Worm (Caenorhabditis elegans): ENCODE results near the gene T28D9.1.

T28D9.1 gene

ce11 chrII:6470985-6471384 lies 21.2 kb upstream of the T28D9.1 start, which contains the start of gene dgk-5:
Gene dgk-5 (minus strand): TSS chrII:6471085.
- TF ChIP-seq lin-13 (GFP tag; optimal IDR thresholded peaks at IDR 0.05) (no peak), ceh-16 (tag; optimal IDR thresholded peaks at IDR 0.05) (no peak), unc-39 (tag; optimal IDR thresholded peaks at IDR 0.05) (no peak), nhr-237 (tag; optimal IDR thresholded peaks at IDR 0.05) (no peak), elt-3 (tag; optimal IDR thresholded peaks at IDR 0.05) (no peak), nhr-25 (tag; optimal IDR thresholded peaks at IDR 0.05) (no peak), Y55F3AM.14 (GFP tag; optimal IDR thresholded peaks at IDR 0.05) (no peak), ama-1 (optimal IDR thresholded peaks at IDR 0.05) (no peak), nhr-10 (tag; optimal IDR thresholded peaks at IDR 0.05) (no peak), nhr-77 (tag; optimal IDR thresholded peaks at IDR 0.05) (no peak), ztf-4 (tag; optimal IDR thresholded peaks at IDR 0.05) (no peak), dmd-4 (tag; optimal IDR thresholded peaks at IDR 0.05) (no peak), zag-1 (tag; optimal IDR thresholded peaks at IDR 0.05) (no peak), F13H6.1 (tag; optimal IDR thresholded peaks at IDR 0.05) (no peak), peb-1 (tag; optimal IDR thresholded peaks at IDR 0.05) (no peak), lin-39 (tag; optimal IDR thresholded peaks at IDR 0.05) (no peak), sem-4 (tag; optimal IDR thresholded peaks at IDR 0.05) (no peak), nhr-21 (tag; optimal IDR thresholded peaks at IDR 0.05) (no peak)

DNA sequence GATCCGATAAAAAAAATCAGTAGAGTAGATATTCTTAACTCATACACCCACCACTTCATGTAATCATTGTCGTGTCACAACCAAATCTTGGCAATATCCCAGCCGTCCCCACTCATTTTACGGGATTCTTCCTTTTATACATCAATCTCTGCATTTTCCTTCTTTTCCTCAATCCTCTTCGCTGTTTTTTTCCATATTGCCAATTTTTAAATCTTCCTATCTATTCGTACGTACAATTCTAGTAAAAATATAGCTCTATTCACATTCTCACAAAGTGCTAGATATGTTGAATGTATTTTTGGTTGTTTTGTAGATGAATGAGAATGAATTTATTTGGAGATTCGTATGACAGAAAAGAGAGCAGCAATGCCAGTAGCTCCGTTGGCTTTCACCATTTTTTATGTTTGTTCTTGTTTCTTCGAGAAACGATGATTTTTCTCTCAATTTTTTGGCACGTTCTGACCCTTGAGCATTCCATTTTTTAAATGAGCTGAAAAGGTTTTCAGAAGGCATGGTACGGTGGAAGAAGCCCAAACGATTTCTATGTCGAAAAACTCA lies 16.9 kb upstream of the T28D9.1 start, which contains the start of gene T28D9.16:
T28D9.16 (plus strand) TSS at position 508 of the 558 bp plus-strand sequence.
- TF ChIP-seq R02D3.7 (tag; optimal IDR thresholded peaks at IDR 0.05) (no peak), zag-1 (tag; optimal IDR thresholded peaks at IDR 0.05) (no peak)

DNA sequence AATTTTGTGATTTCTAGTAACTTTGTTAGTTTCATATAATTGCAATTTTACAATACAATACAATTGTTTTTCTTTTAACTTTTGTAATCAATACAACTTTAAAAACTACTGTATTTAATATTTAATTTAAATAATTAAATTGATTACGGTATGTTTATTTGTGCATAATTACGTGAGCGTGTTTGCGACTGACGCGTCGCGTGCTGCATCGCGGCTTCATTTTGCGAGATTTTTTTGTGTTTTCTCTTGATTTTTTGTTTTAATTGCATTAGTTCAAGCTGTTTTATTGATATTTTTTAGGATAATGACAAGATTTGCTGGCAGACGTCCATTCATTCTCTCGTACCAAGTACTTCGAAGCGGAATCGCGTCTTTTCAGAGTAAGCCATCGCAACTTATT lies 15.5 kb upstream of the T28D9.1 start, which contains the start of gene T28D9.4:
T28D9.4 (plus strand) TSS at position 301 of the 400 bp plus-strand sequence.
- TF ChIP-seq ztf-11 (tag; optimal IDR thresholded peaks at IDR 0.05) (no peak), gmeb-1 (tag; optimal IDR thresholded peaks at IDR 0.05) (no peak), elt-3 (tag; optimal IDR thresholded peaks at IDR 0.05) (no peak), ztf-4 (tag; optimal IDR thresholded peaks at IDR 0.05) (no peak), ztf-1 (GFP tag; conservative IDR thresholded peaks at IDR 0.05) (no peak), unc-62 (GFP tag; optimal IDR thresholded peaks at IDR 0.05) (no peak), peb-1 (tag; optimal IDR thresholded peaks at IDR 0.05) (no peak), nhr-25 (tag; optimal IDR thresholded peaks at IDR 0.05) (no peak), lsy-2 (tag; optimal IDR thresholded peaks at IDR 0.05) (no peak), skn-1 (tag; optimal IDR thresholded peaks at IDR 0.05) (no peak), unc-39 (tag; optimal IDR thresholded peaks at IDR 0.05) (no peak), elt-1 (tag; optimal IDR thresholded peaks at IDR 0.05) (no peak)

- TF ChIP-seq F13H6.1 (tag; optimal IDR thresholded peaks at IDR 0.05) = peak; percentile 0
- TF ChIP-seq sma-3 (GFP tag; optimal IDR thresholded peaks at IDR 0.05) = no peak
- no peak for TF ChIP-seq crh-2 (tag; optimal IDR thresholded peaks at IDR 0.05)
- peak; percentile 27 for TF ChIP-seq sma-9 (GFP tag; optimal IDR thresholded peaks at IDR 0.05)
- TF ChIP-seq sma-9 (tag; optimal IDR thresholded peaks at IDR 0.05) = no peak
- no peak for TF ChIP-seq skn-1 (tag; optimal IDR thresholded peaks at IDR 0.05)
Measured at ce11 chrII:6482102-6482501, 10.1 kb upstream of the T28D9.1 start, which contains the start of gene del-10. Gene del-10 (minus strand): TSS chrII:6482125.

DNA sequence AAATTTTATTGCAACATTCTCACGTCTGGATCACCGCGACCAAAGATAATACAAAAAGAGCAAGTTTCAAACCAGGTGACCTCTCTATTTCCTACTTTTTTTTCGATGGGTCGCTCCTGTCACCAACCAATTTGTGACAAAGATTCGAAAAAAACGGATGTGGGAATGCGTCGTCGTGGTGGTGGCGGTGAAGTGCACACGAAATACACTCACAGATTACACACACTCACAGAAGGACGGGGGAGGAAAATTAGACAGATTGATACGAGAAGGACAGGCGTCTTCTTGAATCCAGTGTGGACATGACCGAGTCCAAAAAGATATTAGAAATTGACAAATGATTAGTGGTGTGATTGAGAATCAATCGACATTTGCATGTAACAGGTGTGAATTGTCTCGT lies 9.4 kb upstream of the T28D9.1 start:
- no peak for TF ChIP-seq gmeb-1 (tag; optimal IDR thresholded peaks at IDR 0.05)
- no peak for TF ChIP-seq mdl-1 (tag; optimal IDR thresholded peaks at IDR 0.05)
- TF ChIP-seq F13H6.1 (tag; optimal IDR thresholded peaks at IDR 0.05) = no peak
- TF ChIP-seq mbf-1 (tag; optimal IDR thresholded peaks at IDR 0.05) = no peak

DNA sequence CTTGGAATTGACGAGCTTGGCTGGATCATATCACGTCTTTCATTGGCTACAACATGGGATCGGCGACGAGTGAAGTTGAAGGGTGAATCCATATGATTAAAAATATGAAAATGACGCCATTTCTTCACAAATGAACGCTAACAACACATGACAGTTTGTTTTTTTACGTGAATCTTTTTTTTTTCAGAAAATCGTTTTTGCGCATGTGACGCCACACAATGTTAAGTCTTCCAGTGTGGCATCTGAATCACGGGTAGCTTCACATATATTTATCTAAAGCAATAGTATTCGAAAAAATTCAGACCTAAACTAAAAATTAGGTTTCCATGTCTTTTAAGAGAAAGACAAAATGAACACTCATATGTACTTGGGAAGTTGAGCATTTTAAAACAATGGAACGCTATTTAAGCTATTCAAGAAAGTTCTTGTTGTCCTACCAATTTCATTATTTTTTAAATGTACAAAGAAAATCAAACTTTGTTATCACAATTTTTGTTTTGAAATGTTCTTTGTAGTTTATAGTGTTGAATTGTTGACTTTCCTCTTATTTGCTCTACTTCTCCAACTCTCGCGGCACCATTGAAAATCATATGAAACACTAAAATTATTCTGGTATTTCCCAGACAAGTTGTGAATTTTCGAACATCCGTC lies 7.2 kb upstream of the T28D9.1 start, which contains the start of the genes lido-16 and plpp-1.2:
lido-16 (minus strand) TSS at position 101 of the 651 bp plus-strand sequence.
plpp-1.2 (plus strand) TSS at position 601 of the 651 bp plus-strand sequence.
- TF ChIP-seq nhr-21 (tag; optimal IDR thresholded peaks at IDR 0.05) = no peak
- no peak for TF ChIP-seq nhr-10 (tag; optimal IDR thresholded peaks at IDR 0.05)
- no peak for TF ChIP-seq lsy-2 (tag; optimal IDR thresholded peaks at IDR 0.05)
- TF ChIP-seq C34F6.9 (tag; optimal IDR thresholded peaks at IDR 0.05) = no peak
- no peak for TF ChIP-seq ztf-1 (GFP tag; conservative IDR thresholded peaks at IDR 0.05)
- TF ChIP-seq sma-9 (GFP tag; optimal IDR thresholded peaks at IDR 0.05) = no peak
- TF ChIP-seq sma-9 (tag; optimal IDR thresholded peaks at IDR 0.05) = no peak
- TF ChIP-seq ama-1 (optimal IDR thresholded peaks at IDR 0.05) = no peak
- TF ChIP-seq mdl-1 (tag; optimal IDR thresholded peaks at IDR 0.05) = no peak
- TF ChIP-seq sma-3 (GFP tag; optimal IDR thresholded peaks at IDR 0.05) = no peak
- no peak for TF ChIP-seq ztf-4 (tag; optimal IDR thresholded peaks at IDR 0.05)
- TF ChIP-seq elt-3 (tag; optimal IDR thresholded peaks at IDR 0.05) = no peak
- no peak for TF ChIP-seq ceh-82 (tag; optimal IDR thresholded peaks at IDR 0.05)
- TF ChIP-seq F13H6.1 (tag; optimal IDR thresholded peaks at IDR 0.05) = no peak
- no peak for TF ChIP-seq nhr-6 (tag; optimal IDR thresholded peaks at IDR 0.05)
- TF ChIP-seq nhr-23 (tag; optimal IDR thresholded peaks at IDR 0.05) = no peak
- TF ChIP-seq unc-55 (GFP tag; optimal IDR thresholded peaks at IDR 0.05) = no peak
- no peak for TF ChIP-seq nhr-77 (tag; optimal IDR thresholded peaks at IDR 0.05)

All from whole organism, L2 larva.